Worm (Caenorhabditis elegans): Measurements from ENCODE around the gene enu-3.6.

enu-3.6 gene

DNA sequence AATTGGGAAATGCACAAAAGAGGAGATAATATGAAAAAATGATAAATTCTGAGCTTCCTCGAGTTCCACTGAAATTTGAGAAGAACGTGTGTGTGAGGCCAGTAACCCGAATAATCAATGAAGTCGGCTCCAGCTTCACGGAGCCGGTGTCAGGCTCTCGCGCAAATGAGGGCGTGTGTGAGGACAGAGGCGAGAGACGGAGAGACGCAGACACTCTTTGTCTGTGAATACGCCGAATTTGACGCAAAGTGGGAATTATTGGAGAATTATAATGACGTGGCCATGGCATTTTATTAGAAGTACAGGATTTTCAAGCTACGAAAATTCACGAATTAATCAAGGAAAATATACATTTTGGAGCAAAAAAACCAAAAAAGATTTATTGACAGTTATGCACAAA, 10.3 kb upstream of the enu-3.6 start (continued):
- peak; percentile 65 to 80 for TF ChIP-seq let-607 (tag; optimal IDR thresholded peaks at IDR 0.05)
- TF ChIP-seq mxl-1 (tag; optimal IDR thresholded peaks at IDR 0.05) = no peak
- TF ChIP-seq D2030.7 (GFP tag; IDR thresholded peaks at IDR 0.05) = no peak
- TF ChIP-seq ccch-3 (GFP tag; optimal IDR thresholded peaks at IDR 0.05) = no peak
- no peak for TF ChIP-seq dpff-1 (tag; optimal IDR thresholded peaks at IDR 0.05)
- no peak for TF ChIP-seq C17E4.6 (GFP tag; IDR thresholded peaks at IDR 0.05)
- no peak for TF ChIP-seq ekl-4 (GFP tag; IDR thresholded peaks at IDR 0.05)
- TF ChIP-seq mcd-1 (GFP tag; IDR thresholded peaks at IDR 0.05) = peak; percentile 62
- peak in 1 of 3 experiments; percentile 34 for TF ChIP-seq lin-35 (GFP tag; optimal IDR thresholded peaks at IDR 0.05)
- no peak for TF ChIP-seq F22D6.2 (tag; optimal IDR thresholded peaks at IDR 0.05)
- no peak for TF ChIP-seq nhr-179 (tag; optimal IDR thresholded peaks at IDR 0.05)
- TF ChIP-seq aptf-3 (GFP tag; IDR thresholded peaks at IDR 0.05) = no peak
- TF ChIP-seq madf-8 (GFP tag; conservative IDR thresholded peaks at IDR 0.05) = no peak
- no peak for TF ChIP-seq lsl-1 (GFP tag; optimal IDR thresholded peaks at IDR 0.05)
- no peak for TF ChIP-seq F57C9.4 (tag; optimal IDR thresholded peaks at IDR 0.05)
- TF ChIP-seq tlf-1 (GFP tag; optimal IDR thresholded peaks at IDR 0.05) = no peak
- TF ChIP-seq Y79H2A.3 (GFP tag; conservative IDR thresholded peaks at IDR 0.05) = no peak
- TF ChIP-seq F55B11.4 (tag; optimal IDR thresholded peaks at IDR 0.05; ENCODE audit: borderline replicate concordance, insufficient read depth) = no peak
- no peak for TF ChIP-seq xnd-1 (tag; optimal IDR thresholded peaks at IDR 0.05)
- TF ChIP-seq Y56A3A.18 (GFP tag; IDR thresholded peaks at IDR 0.05) = no peak
- no peak for TF ChIP-seq ztf-26 (tag; optimal IDR thresholded peaks at IDR 0.05)
- TF ChIP-seq nfya-2 (GFP tag; IDR thresholded peaks at IDR 0.05) = no peak
- TF ChIP-seq F49E8.2 (tag; optimal IDR thresholded peaks at IDR 0.05; ENCODE audit: insufficient read depth) = no peak
- TF ChIP-seq lin-26 (GFP tag; IDR thresholded peaks at IDR 0.05) = peak; percentile 76
- TF ChIP-seq F23B12.7 (tag; optimal IDR thresholded peaks at IDR 0.05; ENCODE audit: insufficient read depth) = no peak
- no peak for TF ChIP-seq aptf-2 (GFP tag; conservative IDR thresholded peaks at IDR 0.05)
- TF ChIP-seq him-1 (tag; optimal IDR thresholded peaks at IDR 0.05) = no peak
- TF ChIP-seq somi-1 (GFP tag; optimal IDR thresholded peaks at IDR 0.05) = no peak
- no peak for TF ChIP-seq lir-1 (GFP tag; conservative IDR thresholded peaks at IDR 0.05)
- TF ChIP-seq T07F8.4 (tag; optimal IDR thresholded peaks at IDR 0.05) = no peak
- peak; percentile 27 for TF ChIP-seq chd-7 (tag; optimal IDR thresholded peaks at IDR 0.05)
- TF ChIP-seq B0019.2 (GFP tag; conservative IDR thresholded peaks at IDR 0.05) = no peak
- peak; percentile 37 for TF ChIP-seq lin-40 (tag; optimal IDR thresholded peaks at IDR 0.05)
- no peak for TF ChIP-seq F39B2.1 (GFP tag; IDR thresholded peaks at IDR 0.05)
- no peak for TF ChIP-seq bed-2 (GFP tag; IDR thresholded peaks at IDR 0.05)
- no peak for TF ChIP-seq lin-54 (GFP tag; optimal IDR thresholded peaks at IDR 0.05)
- TF ChIP-seq fkh-3 (tag; optimal IDR thresholded peaks at IDR 0.05) = no peak
- TF ChIP-seq dpl-1 (GFP tag; optimal IDR thresholded peaks at IDR 0.05) = no peak
- TF ChIP-seq hrde-1 (tag; optimal IDR thresholded peaks at IDR 0.05; ENCODE audit: borderline replicate concordance) = no peak
- no peak for TF ChIP-seq akir-1 (GFP tag; optimal IDR thresholded peaks at IDR 0.05)
- peak; percentile 53 for TF ChIP-seq K12H6.12 (tag; optimal IDR thresholded peaks at IDR 0.05)
- TF ChIP-seq rpc-1 (optimal IDR thresholded peaks at IDR 0.05) = no peak
- no peak for TF ChIP-seq rpc-1 (tag; optimal IDR thresholded peaks at IDR 0.05)
- no peak for TF ChIP-seq attf-6 (GFP tag; IDR thresholded peaks at IDR 0.05)
- TF ChIP-seq egl-18 (GFP tag; IDR thresholded peaks at IDR 0.05) = no peak
- TF ChIP-seq ceh-91 (GFP tag; IDR thresholded peaks at IDR 0.05) = no peak
- no peak for TF ChIP-seq ztf-22 (GFP tag; optimal IDR thresholded peaks at IDR 0.05)
- TF ChIP-seq pha-4 (tag; optimal IDR thresholded peaks at IDR 0.05) = no peak
- TF ChIP-seq Y53G8AR.9 (GFP tag; conservative IDR thresholded peaks at IDR 0.05) = 0 out of 2 replicates have a peak, but pooled peaks have one; percentile 20
- TF ChIP-seq F52B5.7 (tag; optimal IDR thresholded peaks at IDR 0.05) = no peak
